Fruit fly (Drosophila melanogaster): Measurements from ENCODE around the gene CG4935.

CG4935 gene

DNA sequence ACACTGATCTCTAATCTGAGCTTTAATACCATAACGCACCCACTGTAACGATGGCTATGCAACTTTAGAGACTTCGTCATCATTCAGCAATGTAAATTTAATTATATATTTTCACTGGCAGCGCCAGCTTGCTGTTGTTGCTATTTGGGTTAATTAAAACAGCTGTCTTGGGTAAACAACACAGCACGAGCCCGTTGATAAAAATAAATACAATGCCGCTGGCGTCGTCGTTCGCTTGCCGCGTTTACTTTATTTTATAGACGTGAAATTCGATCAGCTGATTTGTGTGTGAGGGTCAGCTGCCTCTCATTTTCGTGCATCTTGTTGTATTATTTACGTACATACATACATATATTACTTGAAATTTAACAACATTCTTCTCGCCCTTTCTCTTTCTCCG is 10.8 kb downstream of the CG4935 start (continued):
- TF ChIP-seq nau (GFP tag; optimal IDR thresholded peaks at IDR 0.05) (peak; percentile 75), oc (tag; optimal IDR thresholded peaks at IDR 0.05) (no peak), shn (GFP tag; optimal IDR thresholded peaks at IDR 0.05) (no peak), CG15269 (tag; optimal IDR thresholded peaks at IDR 0.05) (no peak), CG11695 (GFP tag; IDR thresholded peaks at IDR 0.05) (no peak), CG18619 (GFP tag; optimal IDR thresholded peaks at IDR 0.05) (peak; percentile 31), CG9437 (GFP tag; optimal IDR thresholded peaks at IDR 0.05) (no peak), E2f1 (GFP tag; IDR thresholded peaks at IDR 0.05) (no peak), gsb-n (tag; optimal IDR thresholded peaks at IDR 0.05) (no peak), H15 (GFP tag; IDR thresholded peaks at IDR 0.05) (no peak), usp (GFP tag; optimal IDR thresholded peaks at IDR 0.05) (no peak), CG12219 (GFP tag; optimal IDR thresholded peaks at IDR 0.05) (no peak), CrebB (tag; optimal IDR thresholded peaks at IDR 0.05) (peak; percentile 26), sens-2 (GFP tag; IDR thresholded peaks at IDR 0.05) (no peak), CG13287 (GFP tag; IDR thresholded peaks at IDR 0.05; ENCODE audit: partially characterized antibody) (no peak), CG10543 (GFP tag; optimal IDR thresholded peaks at IDR 0.05) (peak; percentile 77), CG10366 (GFP tag; IDR thresholded peaks at IDR 0.05) (no peak), sens (GFP tag) (peak; percentile 59), CG17359 (tag; optimal IDR thresholded peaks at IDR 0.05) (peak; percentile 28), CG1602 (GFP tag; optimal IDR thresholded peaks at IDR 0.05) (no peak), CG18599 (GFP tag; optimal IDR thresholded peaks at IDR 0.05) (peak; percentile 75), CG12071 (GFP tag; optimal IDR thresholded peaks at IDR 0.05) (peak; percentile 51), ash1 (GFP tag; optimal IDR thresholded peaks at IDR 0.05) (peak; percentile 48), Hsf (GFP tag; optimal IDR thresholded peaks at IDR 0.05) (no peak), org-1 (GFP tag; optimal IDR thresholded peaks at IDR 0.05) (peak; percentile 20), NfI (GFP tag; optimal IDR thresholded peaks at IDR 0.05) (no peak), CG8924 (tag; optimal IDR thresholded peaks at IDR 0.05) (peak; percentile 36), CG11504 (tag; optimal IDR thresholded peaks at IDR 0.05) (peak; percentile 18), slp2 (GFP tag; optimal IDR thresholded peaks at IDR 0.05) (no peak), CG2202 (tag; optimal IDR thresholded peaks at IDR 0.05) (peak; percentile 17), ac (GFP tag; optimal IDR thresholded peaks at IDR 0.05) (peak; percentile 19), ci (GFP tag; IDR thresholded peaks at IDR 0.05) (peak; percentile 72; the same call in 2 of the 3 replicates), MBD-R2 (GFP tag; IDR thresholded peaks at IDR 0.05) (no peak), CG4328 (GFP tag; optimal IDR thresholded peaks at IDR 0.05) (peak; percentile 48), mld (GFP tag; IDR thresholded peaks at IDR 0.05; ENCODE audit: partially characterized antibody) (no peak), C15 (GFP tag; IDR thresholded peaks at IDR 0.05) (no peak), mirr (GFP tag; optimal IDR thresholded peaks at IDR 0.05) (peak; percentile 56), cwo (GFP tag; optimal IDR thresholded peaks at IDR 0.05) (peak; percentile 58), Chrac-16 (GFP tag; optimal IDR thresholded peaks at IDR 0.05) (no peak), Hand (GFP tag; optimal IDR thresholded peaks at IDR 0.05) (peak; percentile 29), Spps (tag; optimal IDR thresholded peaks at IDR 0.05) (no peak), Nf-YB (GFP tag; optimal IDR thresholded peaks at IDR 0.05) (no peak), Myb (GFP tag; optimal IDR thresholded peaks at IDR 0.05) (no peak), CG8290 (GFP tag; optimal IDR thresholded peaks at IDR 0.05) (no peak), CG8290 (tag; optimal IDR thresholded peaks at IDR 0.05) (peak in 1 of 2 experiments; percentile 49), CG12155 (GFP tag; optimal IDR thresholded peaks at IDR 0.05) (no peak), corto (GFP tag; optimal IDR thresholded peaks at IDR 0.05) (no peak), CG4707 (GFP tag; optimal IDR thresholded peaks at IDR 0.05) (peak; percentile 68), CG42726 (GFP tag; IDR thresholded peaks at IDR 0.05; ENCODE audit: partially characterized antibody) (no peak), Mrtf (GFP tag; IDR thresholded peaks at IDR 0.05) (no peak), CG13424 (tag; optimal IDR thresholded peaks at IDR 0.05) (peak; percentile 13), pho (GFP tag; optimal IDR thresholded peaks at IDR 0.05) (no peak)
